Worm (Caenorhabditis elegans) whole organism, mixed stage, embryonic: ENCODE measurements around the gene K02E7.1.
"Not testable (repeated sequence)": the region's sequence is repeated elsewhere in the genome, so short reads cannot be mapped to it uniquely, and the experiment has no call there.

Source experiments
- M03D4.4 ChIP-seq: sonication (generic microtip); optimal IDR thresholded peaks from 2 replicates; lab custom pipeline; 2017; ENCODE audit warnings: mild to moderate bottlenecking, missing genetic modification characterization, missing compliant biosample characterization
- bed-3 ChIP-seq: fragments of 200-800 bp; sonication (Bioruptor generic); optimal IDR thresholded peaks from 3 replicates; lab custom pipeline; 2018; ENCODE audit warnings: mild to moderate bottlenecking, missing genetic modification characterization, moderate library complexity, missing compliant biosample characterization
- blmp-1 ChIP-seq: fragments of 150-350 bp; optimal IDR thresholded peaks from 2 replicates; lab custom pipeline; 2014; ENCODE audit warnings: missing biosample characterization, missing genetic modification characterization
- ceh-39 ChIP-seq: fragments of 150-350 bp; optimal IDR thresholded peaks from 2 replicates; lab custom pipeline; 2014; ENCODE audit warnings: missing biosample characterization, missing genetic modification characterization
- ceh-43 ChIP-seq: fragments of 200-800 bp; sonication (Bioruptor generic); optimal IDR thresholded peaks from 2 replicates; lab custom pipeline; 2018; ENCODE audit warnings: mild to moderate bottlenecking, missing genetic modification characterization, moderate library complexity, missing compliant biosample characterization
- ceh-83 ChIP-seq: fragments of 200-800 bp; sonication (Bioruptor generic); optimal IDR thresholded peaks from 2 replicates; lab custom pipeline; 2018; ENCODE audit warnings: mild to moderate bottlenecking, missing genetic modification characterization, missing compliant biosample characterization
- ces-1 ChIP-seq: fragments of 150-350 bp; optimal IDR thresholded peaks from 2 replicates; lab custom pipeline; 2014; ENCODE audit warnings: missing biosample characterization, missing genetic modification reagents, missing genetic modification characterization
- cnd-1 ChIP-seq: fragments of 200-800 bp; sonication (Bioruptor generic); optimal IDR thresholded peaks from 2 replicates; lab custom pipeline; 2018; ENCODE audit warnings: mild to moderate bottlenecking, missing genetic modification characterization, missing compliant biosample characterization
- drap-1 ChIP-seq: fragments of 200-800 bp; sonication (Bioruptor generic); optimal IDR thresholded peaks from 3 replicates; lab custom pipeline; 2018; ENCODE audit warnings: mild to moderate bottlenecking, missing genetic modification characterization, missing compliant biosample characterization
- elt-1 ChIP-seq: sonication (generic microtip); optimal IDR thresholded peaks from 2 replicates; lab custom pipeline; 2017; ENCODE audit warnings: missing genetic modification characterization, mild to moderate bottlenecking, missing compliant biosample characterization, antibody characterized with exemption, moderate library complexity, borderline replicate concordance; ENCODE audit not compliant: insufficient read depth
- flh-1 ChIP-seq: fragments of 200-800 bp; sonication (Bioruptor generic); optimal IDR thresholded peaks from 2 replicates; lab custom pipeline; 2018; ENCODE audit warnings: mild to moderate bottlenecking, missing genetic modification characterization, moderate library complexity, missing compliant biosample characterization
- ham-2 ChIP-seq: fragments of 200-800 bp; sonication (Bioruptor generic); optimal IDR thresholded peaks from 2 replicates; lab custom pipeline; 2018; ENCODE audit warnings: mild to moderate bottlenecking, missing genetic modification characterization, missing compliant biosample characterization
- hlh-1 ChIP-seq: fragments of 150-350 bp; optimal IDR thresholded peaks from 2 replicates; lab custom pipeline; 2014; ENCODE audit warnings: missing biosample characterization, missing genetic modification reagents, missing genetic modification characterization
- lin-13 ChIP-seq: fragments of 150-350 bp; optimal IDR thresholded peaks from 2 replicates; lab custom pipeline; 2014; ENCODE audit warnings: missing biosample characterization, missing genetic modification characterization
- lin-32 ChIP-seq: fragments of 200-800 bp; sonication (Bioruptor generic); optimal IDR thresholded peaks from 2 replicates; lab custom pipeline; 2018; ENCODE audit warnings: mild to moderate bottlenecking, missing genetic modification characterization, missing compliant biosample characterization
- lsy-2 ChIP-seq: fragments of 150-350 bp; optimal IDR thresholded peaks from 2 replicates; lab custom pipeline; 2014; ENCODE audit warnings: missing biosample characterization, missing genetic modification characterization
- mep-1 ChIP-seq: fragments of 150-350 bp; optimal IDR thresholded peaks from 2 replicates; lab custom pipeline; 2017; ENCODE audit warnings: missing biosample characterization, missing genetic modification reagents, missing genetic modification characterization, inconsistent platforms
- mls-2 ChIP-seq: sonication (generic microtip); optimal IDR thresholded peaks from 2 replicates; lab custom pipeline; 2016; ENCODE audit warnings: mild to moderate bottlenecking, missing genetic modification characterization, moderate library complexity, missing compliant biosample characterization
- nhr-2 ChIP-seq: fragments of 150-350 bp; optimal IDR thresholded peaks from 2 replicates; lab custom pipeline; 2014; ENCODE audit warnings: missing biosample characterization, missing genetic modification characterization
- nhr-237 ChIP-seq: fragments of 150-350 bp; optimal IDR thresholded peaks from 2 replicates; lab custom pipeline; 2014; ENCODE audit warnings: missing biosample characterization, missing genetic modification characterization
- nhr-28 ChIP-seq: fragments of 150-350 bp; optimal IDR thresholded peaks from 2 replicates; lab custom pipeline; 2014; ENCODE audit warnings: missing biosample characterization, missing genetic modification characterization
- nhr-76 ChIP-seq: sonication (generic microtip); optimal IDR thresholded peaks from 2 replicates; lab custom pipeline; 2017; ENCODE audit warnings: missing biosample characterization, missing genetic modification characterization
- pha-4 ChIP-seq: fragments of 150-350 bp; optimal IDR thresholded peaks from 2 replicates; lab custom pipeline; 2018; ENCODE audit warnings: missing biosample characterization, missing genetic modification reagents, missing genetic modification characterization
- sem-2 ChIP-seq: fragments of 200-800 bp; sonication (Bioruptor generic); optimal IDR thresholded peaks from 2 replicates; lab custom pipeline; 2018; ENCODE audit warnings: mild to moderate bottlenecking, missing genetic modification characterization, missing compliant biosample characterization
- snpc-4 ChIP-seq: fragments of 150-350 bp; optimal IDR thresholded peaks from 2 replicates; lab custom pipeline; 2014; ENCODE audit warnings: missing biosample characterization, missing genetic modification characterization
- unc-120 ChIP-seq: sonication (generic microtip); optimal IDR thresholded peaks from 2 replicates; lab custom pipeline; 2017; ENCODE audit warnings: missing genetic modification characterization, missing compliant biosample characterization; ENCODE audit not compliant: poor library complexity, severe bottlenecking
- unc-39 ChIP-seq: fragments of 150-350 bp; optimal IDR thresholded peaks from 2 replicates; lab custom pipeline; 2014; ENCODE audit warnings: missing biosample characterization, missing genetic modification characterization
- unc-62 ChIP-seq: fragments of 150-350 bp; optimal IDR thresholded peaks from 2 replicates; lab custom pipeline; 2014; ENCODE audit warnings: missing biosample characterization, missing genetic modification reagents, missing genetic modification characterization
- zip-8 ChIP-seq: fragments of 150-350 bp; optimal IDR thresholded peaks from 2 replicates; lab custom pipeline; 2014; ENCODE audit warnings: missing biosample characterization, missing genetic modification characterization
- ztf-11 ChIP-seq: fragments of 150-350 bp; optimal IDR thresholded peaks from 2 replicates; lab custom pipeline; 2014; ENCODE audit warnings: missing biosample characterization, missing genetic modification characterization

Gene K02E7.1

DNA sequence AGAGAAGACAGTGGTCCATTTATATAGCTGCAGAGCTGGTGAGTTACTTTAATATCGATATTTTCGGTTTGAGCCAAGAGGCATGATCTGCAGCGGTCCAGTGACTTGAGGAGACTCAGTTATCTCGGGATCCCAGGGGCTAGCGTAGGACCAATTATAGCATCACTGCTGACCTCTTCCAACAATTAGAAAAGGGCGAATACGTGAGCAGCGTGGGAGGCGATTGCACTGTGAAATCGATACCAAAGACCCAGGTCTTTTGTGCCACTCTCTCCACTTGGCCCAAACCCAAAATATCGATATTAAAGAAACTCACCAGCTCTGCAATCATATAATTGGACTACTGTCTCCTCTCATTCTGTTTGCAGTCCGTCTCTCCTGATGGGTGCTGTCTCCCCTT lies 33.1 kb upstream of the K02E7.1 start, which contains the start of gene fbxb-40:
Gene fbxb-40 (minus strand): TSS at position 101 of the 400 bp plus-strand sequence.
- TF ChIP-seq zip-8 (tag; lab: Kevin White, UChicago) (no peak), nhr-76 (tag; lab: Kevin White, UChicago) (no peak), lin-32 (GFP tag; lab: Kevin White, UChicago) (no peak)

DNA sequence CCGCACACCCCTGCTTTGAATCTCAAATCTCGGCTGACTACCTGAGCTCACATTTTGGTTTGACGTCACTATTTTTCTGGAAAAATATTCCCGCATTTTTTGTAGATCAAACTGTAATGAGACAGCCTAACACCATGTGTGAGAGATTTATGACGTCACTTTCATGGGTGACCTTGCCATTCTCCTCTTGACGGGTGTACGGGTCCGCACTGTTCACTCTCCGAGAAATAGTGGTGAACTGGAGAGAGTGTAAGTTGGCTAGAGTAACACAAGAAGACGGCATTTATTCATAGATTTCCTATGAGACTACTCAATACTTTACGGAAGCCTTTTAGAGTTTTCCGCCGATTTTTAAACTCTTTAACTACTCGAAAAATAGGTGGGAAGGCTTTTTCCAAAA lies 28.2 kb upstream of the K02E7.1 start, which contains the start of gene K02E7.7:
Gene K02E7.7 (plus strand): TSS at position 301 of the 400 bp plus-strand sequence.
- TF ChIP-seq ham-2 (GFP tag; lab: Kevin White, UChicago); nhr-237; pha-4 (tag; lab: Kevin White, UChicago): not testable (repeated sequence)
- TF ChIP-seq, all 35 proteins: peak for 0; not testable (repeated sequence) for 35

DNA sequence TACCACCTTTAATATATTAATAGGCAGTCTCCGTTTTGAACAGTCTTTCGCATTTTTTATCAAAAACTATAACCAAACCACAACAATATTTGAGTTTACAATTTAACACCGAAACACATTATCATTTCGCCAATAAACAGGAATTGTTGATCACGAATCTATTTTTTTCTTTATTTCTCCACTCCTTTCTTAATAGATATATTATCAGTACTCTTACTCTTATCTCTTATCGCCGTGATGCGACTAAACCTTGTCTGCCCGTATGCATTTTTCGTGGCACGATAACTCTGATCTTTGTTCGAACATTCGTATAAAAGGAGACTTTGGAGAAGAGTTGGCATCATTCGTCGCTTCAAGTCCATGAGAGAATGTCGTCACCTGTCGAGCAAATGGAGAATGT lies 26.1 kb upstream of the K02E7.1 start:
- TF ChIP-seq nhr-237 (no peak), ces-1 (GFP tag; lab: Kevin White, UChicago) (no peak), drap-1 (GFP tag; lab: Kevin White, UChicago) (no peak), nhr-28 (tag; lab: Kevin White, UChicago) (no peak), lin-32 (GFP tag; lab: Kevin White, UChicago) (no peak), bed-3 (GFP tag; lab: Kevin White, UChicago) (no peak), elt-1 (tag; lab: Kevin White, UChicago) (no peak), ceh-39 (tag; lab: Kevin White, UChicago) (no peak), hlh-1 (tag; lab: Kevin White, UChicago) (no peak), mls-2 (tag; lab: Kevin White, UChicago) (no peak), ceh-83 (GFP tag; lab: Kevin White, UChicago) (no peak), lin-13 (no peak)

DNA sequence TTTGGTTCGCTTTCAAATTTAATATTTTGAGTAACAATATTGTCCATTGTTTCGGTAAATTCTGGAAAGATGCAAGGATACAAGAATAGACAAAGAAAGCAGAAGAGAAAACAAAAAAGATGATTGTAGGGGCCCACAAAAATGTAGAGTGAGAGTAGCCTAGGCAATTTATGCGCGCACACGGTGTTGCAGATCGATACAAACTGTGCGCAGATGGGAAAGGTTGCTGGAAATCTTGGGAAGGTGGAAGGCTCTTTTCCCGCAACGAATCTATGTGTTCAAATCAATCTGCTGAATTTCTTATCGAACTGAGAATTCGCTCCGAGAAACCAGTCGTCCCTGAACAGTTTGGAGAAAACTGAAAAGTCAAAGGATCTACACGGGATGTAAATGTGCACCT lies 22.3 kb upstream of the K02E7.1 start, which contains the start of gene btb-10:
Gene btb-10 (minus strand): TSS at position 101 of the 400 bp plus-strand sequence.
- TF ChIP-seq mep-1 (tag; lab: Kevin White, UChicago); M03D4.4; pha-4 (tag; lab: Kevin White, UChicago): not testable (repeated sequence)

DNA sequence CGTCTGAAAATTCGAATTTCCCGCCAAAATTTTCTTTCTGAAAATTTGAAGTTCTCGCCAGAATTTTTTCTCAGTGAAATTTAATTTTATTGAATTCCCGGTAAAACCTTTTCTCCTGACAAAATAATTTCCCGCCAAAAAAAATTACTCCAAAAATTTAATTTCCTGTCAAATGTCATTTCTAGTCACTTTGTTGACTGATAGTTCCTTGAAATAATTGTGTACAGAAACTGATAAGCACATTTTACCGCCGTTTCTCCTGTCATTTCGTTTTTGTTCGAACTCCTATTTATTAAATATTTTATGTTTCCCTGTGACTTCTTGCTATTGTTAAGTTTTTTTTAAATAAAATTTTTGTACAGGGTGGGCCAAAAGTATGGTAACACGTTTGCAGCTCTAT lies 19.0 kb upstream of the K02E7.1 start:
- TF ChIP-seq unc-120 (tag; lab: Kevin White, UChicago) (no peak), lin-32 (GFP tag; lab: Kevin White, UChicago) (no peak), ztf-11 (no peak), ham-2 (GFP tag; lab: Kevin White, UChicago) (no peak), cnd-1 (tag; lab: Kevin White, UChicago) (no peak), unc-62 (no peak), sem-2 (GFP tag; lab: Kevin White, UChicago) (no peak), blmp-1 (tag; lab: Kevin White, UChicago) (no peak), ceh-39 (tag; lab: Kevin White, UChicago) (no peak), nhr-2 (tag; lab: Kevin White, UChicago) (no peak), mep-1 (tag; lab: Kevin White, UChicago) (no peak), snpc-4 (tag; lab: Kevin White, UChicago) (no peak), ces-1 (GFP tag; lab: Kevin White, UChicago) (no peak), bed-3 (GFP tag; lab: Kevin White, UChicago) (no peak), unc-39 (tag; lab: Kevin White, UChicago) (no peak), drap-1 (GFP tag; lab: Kevin White, UChicago) (no peak)
- TF ChIP-seq, all 35 proteins: peak for 0

DNA sequence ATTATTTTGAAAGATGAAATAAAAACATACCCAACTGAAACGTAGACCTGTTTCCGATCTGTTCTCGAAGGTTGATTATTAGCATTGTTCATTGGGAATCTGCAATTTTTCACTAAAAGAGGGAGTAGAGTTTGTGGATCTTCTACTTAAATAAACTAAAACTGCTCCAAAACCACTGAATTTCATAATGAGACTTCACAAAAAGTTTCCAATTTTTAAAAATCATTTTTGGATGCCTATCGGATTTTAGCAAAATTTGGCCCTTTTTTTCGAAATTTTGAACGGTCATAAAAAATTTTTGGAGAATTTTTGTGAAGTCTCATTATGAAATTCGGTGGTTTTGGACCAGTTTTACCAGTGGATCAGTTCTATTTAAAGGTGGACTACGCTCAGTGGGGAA lies 16.1 kb upstream of the K02E7.1 start, which contains the start of gene K02E7.10:
Gene K02E7.10 (minus strand): TSS at position 101 of the 400 bp plus-strand sequence.
- TF ChIP-seq flh-1 (GFP tag; lab: Kevin White, UChicago) (no peak), cnd-1 (tag; lab: Kevin White, UChicago) (no peak), ztf-11 (no peak), ceh-43 (no peak), mep-1 (tag; lab: Kevin White, UChicago) (no peak), mls-2 (tag; lab: Kevin White, UChicago) (no peak), ham-2 (GFP tag; lab: Kevin White, UChicago) (no peak), hlh-1 (tag; lab: Kevin White, UChicago) (no peak), lsy-2 (tag; lab: Kevin White, UChicago) (no peak), ceh-39 (tag; lab: Kevin White, UChicago) (no peak), ceh-83 (GFP tag; lab: Kevin White, UChicago) (no peak)
